Fruit fly (Drosophila melanogaster): ENCODE data around the gene her.
A peak's percentile ranks its signal among the peaks of the same experiment; 100 is the strongest.

Gene her

DNA sequence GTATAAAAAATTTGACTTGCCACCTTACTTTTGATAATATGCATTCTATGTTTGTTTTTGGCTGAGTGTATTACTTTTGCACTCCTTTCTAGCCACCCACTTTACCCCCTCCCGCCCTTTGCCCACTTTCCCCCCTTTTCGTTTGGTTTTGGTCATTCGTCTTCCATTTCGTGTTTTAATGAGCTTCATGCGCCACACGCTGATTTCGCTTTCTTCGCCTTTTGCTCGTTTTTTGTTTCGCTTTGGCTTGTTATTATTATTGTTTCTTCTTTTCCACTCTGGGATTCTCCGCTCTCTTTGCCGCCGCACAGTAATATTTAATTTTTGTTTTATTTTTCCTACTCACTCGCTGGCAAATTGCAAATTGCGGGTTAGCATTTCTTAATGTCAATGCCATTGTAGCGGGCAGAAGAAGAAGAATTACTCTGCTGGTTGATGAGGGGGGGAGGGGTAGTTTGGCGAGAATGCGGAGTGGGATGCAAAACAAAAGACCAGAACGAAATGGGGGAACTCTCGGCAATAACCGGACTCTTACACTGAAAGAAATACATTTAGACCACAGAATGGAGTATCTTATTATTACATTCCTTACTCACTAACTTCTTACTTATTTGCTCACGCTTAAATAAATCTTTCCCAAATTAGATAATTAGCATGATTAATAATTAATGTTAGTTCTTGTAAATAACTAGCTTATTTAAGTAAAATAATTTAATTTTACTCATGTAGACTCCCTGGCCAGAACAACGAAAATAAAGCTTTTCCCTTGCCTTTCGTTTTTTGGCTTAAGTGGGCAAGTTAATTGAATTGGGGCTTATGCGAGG is 31.3 kb upstream of the her start (continued):
- TF ChIP-seq CG4318 (GFP tag; optimal IDR thresholded peaks at IDR 0.05) (no peak), Ets21C (GFP tag; optimal IDR thresholded peaks at IDR 0.05) (no peak), CG6808 (GFP tag; optimal IDR thresholded peaks at IDR 0.05) (no peak), CG6276 (GFP tag; optimal IDR thresholded peaks at IDR 0.05) (no peak), CG10669 (GFP tag; optimal IDR thresholded peaks at IDR 0.05) (no peak), CG11762 (GFP tag; optimal IDR thresholded peaks at IDR 0.05; ENCODE audit: insufficient read depth) (no peak), CG6792 (GFP tag; optimal IDR thresholded peaks at IDR 0.05) (no peak), esn (GFP tag; optimal IDR thresholded peaks at IDR 0.05) (peak; percentile 49), CG7368 (GFP tag; optimal IDR thresholded peaks at IDR 0.05) (no peak), CG1621 (tag; optimal IDR thresholded peaks at IDR 0.05) (no peak), salr (GFP tag; optimal IDR thresholded peaks at IDR 0.05) (no peak), CG3919 (GFP tag; optimal IDR thresholded peaks at IDR 0.05) (peak; percentile 26), CG31627 (GFP tag; optimal IDR thresholded peaks at IDR 0.05) (no peak), CG8632 (GFP tag; optimal IDR thresholded peaks at IDR 0.05) (no peak), pdm3 (GFP tag; optimal IDR thresholded peaks at IDR 0.05) (no peak), vri (GFP tag; optimal IDR thresholded peaks at IDR 0.05) (no peak), CG9139 (GFP tag; optimal IDR thresholded peaks at IDR 0.05) (no peak), cyc (GFP tag; optimal IDR thresholded peaks at IDR 0.05) (no peak), Blimp-1 (GFP tag; optimal IDR thresholded peaks at IDR 0.05) (peak; percentile 40), Sox14 (GFP tag; optimal IDR thresholded peaks at IDR 0.05) (peak; percentile 13), lz (GFP tag; optimal IDR thresholded peaks at IDR 0.05) (peak; percentile 13), acj6 (GFP tag; optimal IDR thresholded peaks at IDR 0.05) (peak; percentile 26)

DNA sequence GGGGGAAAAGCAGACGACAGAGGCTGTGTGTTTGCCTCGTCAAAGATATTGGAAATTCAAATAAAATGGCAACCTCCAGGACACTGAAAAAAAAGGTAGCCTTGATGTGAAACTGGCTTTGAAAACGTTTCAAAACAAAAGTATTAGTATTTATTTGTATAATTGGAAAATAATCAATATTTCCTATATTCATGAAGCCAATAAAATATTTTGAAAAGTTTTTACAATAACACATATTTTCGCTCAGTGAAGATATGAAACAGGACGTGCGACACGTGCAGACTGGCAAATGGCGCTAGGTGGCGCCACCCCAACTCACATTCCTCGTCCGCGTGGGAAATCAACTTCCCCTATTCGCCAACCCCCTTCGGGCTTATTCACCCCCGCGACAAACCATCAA is 29.2 kb upstream of the her start:
- peak; percentile 52 for TF ChIP-seq Met (GFP tag; optimal IDR thresholded peaks at IDR 0.05)
- no peak for TF ChIP-seq CG11294 (GFP tag; IDR thresholded peaks at IDR 0.05)
- peak; percentile 15 for TF ChIP-seq dsx (GFP tag; optimal IDR thresholded peaks at IDR 0.05; ENCODE audit: poor library complexity, severe bottlenecking)
- peak; percentile 64 for TF ChIP-seq CG32006 (GFP tag; optimal IDR thresholded peaks at IDR 0.05)
- TF ChIP-seq Sox14 (GFP tag; optimal IDR thresholded peaks at IDR 0.05) = peak; percentile 8
- peak; percentile 48; the same call in 1 of the 3 replicates for TF ChIP-seq CG6163 (GFP tag; IDR thresholded peaks at IDR 0.05)
- peak; percentile 44 for TF ChIP-seq topi (GFP tag; optimal IDR thresholded peaks at IDR 0.05)
- no peak for TF ChIP-seq fkh (GFP tag; optimal IDR thresholded peaks at IDR 0.05)
- peak; percentile 28 for TF ChIP-seq CG34406 (GFP tag; optimal IDR thresholded peaks at IDR 0.05)
- peak; percentile 26 for TF ChIP-seq CG10631 (GFP tag; optimal IDR thresholded peaks at IDR 0.05)
- peak; percentile 58 for TF ChIP-seq esn (GFP tag; optimal IDR thresholded peaks at IDR 0.05)
- TF ChIP-seq CG8319 (GFP tag; optimal IDR thresholded peaks at IDR 0.05) = no peak
- peak; percentile 14 for TF ChIP-seq Hr39 (GFP tag; optimal IDR thresholded peaks at IDR 0.05)
- peak; percentile 62; the same call in 2 of the 3 replicates for TF ChIP-seq eg (GFP tag; IDR thresholded peaks at IDR 0.05)
- peak in 1 of 2 experiments; percentile 1 for TF ChIP-seq ss (GFP tag; optimal IDR thresholded peaks at IDR 0.05)
- TF ChIP-seq Lpt (GFP tag; optimal IDR thresholded peaks at IDR 0.05) = no peak
- TF ChIP-seq CG8119 (GFP tag; IDR thresholded peaks at IDR 0.05) = peak; percentile 66; the same call in 2 of the 3 replicates
- TF ChIP-seq Sox15 (GFP tag; optimal IDR thresholded peaks at IDR 0.05) = no peak
- TF ChIP-seq CG6808 (GFP tag; optimal IDR thresholded peaks at IDR 0.05) = peak; percentile 39
- peak; percentile 30 for TF ChIP-seq fd59A (GFP tag; optimal IDR thresholded peaks at IDR 0.05)
- no peak for TF ChIP-seq Gug (GFP tag; IDR thresholded peaks at IDR 0.05)
- no peak for TF ChIP-seq CG11762 (GFP tag; optimal IDR thresholded peaks at IDR 0.05; ENCODE audit: insufficient read depth)
- TF ChIP-seq achi (GFP tag; optimal IDR thresholded peaks at IDR 0.05) = peak; percentile 50
- TF ChIP-seq Hr4 (GFP tag; optimal IDR thresholded peaks at IDR 0.05) = peak; percentile 72
- peak; percentile 31 for TF ChIP-seq Sox102F (GFP tag; optimal IDR thresholded peaks at IDR 0.05)
- no peak for TF ChIP-seq salr (GFP tag; optimal IDR thresholded peaks at IDR 0.05)
- TF ChIP-seq CG9139 (GFP tag; optimal IDR thresholded peaks at IDR 0.05) = no peak
- TF ChIP-seq vri (GFP tag; optimal IDR thresholded peaks at IDR 0.05) = peak; percentile 0
- TF ChIP-seq net (GFP tag; optimal IDR thresholded peaks at IDR 0.05) = no peak
- no peak for TF ChIP-seq Eip93F (GFP tag; optimal IDR thresholded peaks at IDR 0.05)
- peak; percentile 64 for TF ChIP-seq svp (GFP tag)
- TF ChIP-seq CG1621 (tag; optimal IDR thresholded peaks at IDR 0.05) = no peak
- TF ChIP-seq Ets96B (tag; optimal IDR thresholded peaks at IDR 0.05) = peak; percentile 48
- TF ChIP-seq CG16779 (tag; optimal IDR thresholded peaks at IDR 0.05) = no peak
